Worm (Caenorhabditis elegans) whole organism, young adult: ENCODE results near the gene mtp-18.

ENCODE experiments used
- B0035.1 ChIP-seq: sonication (generic microtip); optimal IDR thresholded peaks from 2 replicates; lab custom pipeline; 2016; ENCODE audit warnings: missing genetic modification characterization, mild to moderate bottlenecking, missing compliant biosample characterization, missing genotype, missing genetic modification reagents
- B0336.3 ChIP-seq: fragments of 200-800 bp; sonication (Bioruptor generic); IDR thresholded peaks from 2 replicates; pipeline ENCODE4 v1.3.6; 2022; ENCODE audit warnings: missing genetic modification characterization, missing compliant biosample characterization
- F10E7.11 ChIP-seq: sonication (generic microtip); optimal IDR thresholded peaks from 2 replicates; lab custom pipeline; 2017; ENCODE audit warnings: mild to moderate bottlenecking, missing genetic modification characterization, moderate library complexity, missing compliant biosample characterization
- F57A8.1 ChIP-seq: fragments of 200-800 bp; sonication (Bioruptor generic); optimal IDR thresholded peaks from 2 replicates; lab custom pipeline; 2018; ENCODE audit warnings: mild to moderate bottlenecking, missing genetic modification characterization, moderate library complexity, missing compliant biosample characterization
- Y53G8AR.9 ChIP-seq: fragments of 200-800 bp; sonication (Bioruptor generic); conservative IDR thresholded peaks from 2 replicates; pipeline ENCODE4 v1.3.6; 2022; ENCODE audit warnings: missing genetic modification reagents, missing genetic modification characterization, missing compliant biosample characterization
- Y67H2A.10 ChIP-seq: fragments of 200-800 bp; sonication (Bioruptor generic); conservative IDR thresholded peaks from 2 replicates; pipeline ENCODE4 v1.3.6; 2022; ENCODE audit warnings: missing genetic modification reagents, missing genetic modification characterization, missing compliant biosample characterization
- Y79H2A.3 ChIP-seq: fragments of 200-800 bp; sonication (Bioruptor generic); conservative IDR thresholded peaks from 2 replicates; pipeline ENCODE4 v1.3.6; 2022; ENCODE audit warnings: missing genetic modification reagents, missing genetic modification characterization, missing compliant biosample characterization
- Y95B8A.8 ChIP-seq: fragments of 200-800 bp; sonication (Bioruptor generic); IDR thresholded peaks from 2 replicates; pipeline ENCODE4 v1.3.6; 2022; ENCODE audit warnings: missing genetic modification reagents, missing genetic modification characterization, missing compliant biosample characterization
- ZK185.1 ChIP-seq: sonication (generic microtip); optimal IDR thresholded peaks from 2 replicates; lab custom pipeline; 2016; ENCODE audit warnings: mild to moderate bottlenecking, missing genetic modification characterization, missing compliant biosample characterization; ENCODE audit not compliant: poor library complexity, severe bottlenecking
- atf-7 ChIP-seq: sonication (generic microtip); optimal IDR thresholded peaks from 2 replicates; lab custom pipeline; 2017; ENCODE audit warnings: mild to moderate bottlenecking, missing genetic modification characterization, missing compliant biosample characterization
- athp-1 ChIP-seq: sonication (generic microtip); optimal IDR thresholded peaks from 2 replicates; lab custom pipeline; 2017; ENCODE audit warnings: mild to moderate bottlenecking, missing genetic modification characterization, missing compliant biosample characterization
- bed-1 ChIP-seq: fragments of 200-800 bp; sonication (Bioruptor generic); IDR thresholded peaks from 2 replicates; pipeline ENCODE4 v1.3.6; 2022; ENCODE audit warnings: missing genetic modification reagents, missing genetic modification characterization, missing compliant biosample characterization
- bed-2 ChIP-seq: fragments of 200-800 bp; sonication (Bioruptor generic); IDR thresholded peaks from 2 replicates; pipeline ENCODE4 v1.3.6; 2022; ENCODE audit warnings: missing genetic modification reagents, missing genetic modification characterization, missing compliant biosample characterization
- cebp-1 ChIP-seq, 2 experiments: fragments of 200-800 bp in 1 of 2; sonication (Bioruptor generic) in 1 of 2; sonication (generic microtip) in 1 of 2; IDR thresholded peaks in 1 of 2; optimal IDR thresholded peaks in 1 of 2; 2 replicates each; pipeline versions ENCODE4 v1.3.6 to Lab custom; 2017 to 2022; ENCODE audit warnings: missing compliant biosample characterization in 2 of 2, missing genetic modification characterization in 2 of 2, mild to moderate bottlenecking in 1 of 2, missing genetic modification reagents in 1 of 2, moderate library complexity in 1 of 2
- cebp-2 ChIP-seq: fragments of 200-800 bp; sonication (Bioruptor generic); IDR thresholded peaks from 2 replicates; pipeline ENCODE4 v1.3.6; 2022; ENCODE audit warnings: missing genetic modification characterization, missing compliant biosample characterization
- ceh-58 ChIP-seq: fragments of 200-800 bp; sonication (Bioruptor generic); IDR thresholded peaks from 2 replicates; pipeline ENCODE4 v1.3.6; 2022; ENCODE audit warnings: missing genetic modification characterization, missing compliant biosample characterization
- die-1 ChIP-seq: sonication (generic microtip); optimal IDR thresholded peaks from 2 replicates; lab custom pipeline; 2016; ENCODE audit warnings: missing genotype, mild to moderate bottlenecking, missing genetic modification characterization, missing compliant biosample characterization
- efl-1 ChIP-seq: fragments of 150-350 bp; optimal IDR thresholded peaks from 2 replicates; lab custom pipeline; 2014; ENCODE audit warnings: missing biosample characterization, missing genetic modification reagents, missing genetic modification characterization
- gei-17 ChIP-seq: fragments of 200-800 bp; sonication (Bioruptor generic); optimal IDR thresholded peaks from 2 replicates; lab custom pipeline; 2018; ENCODE audit warnings: mild to moderate bottlenecking, missing genetic modification characterization, missing compliant biosample characterization
- hmg-1.2 ChIP-seq: fragments of 200-800 bp; sonication (Bioruptor generic); IDR thresholded peaks from 2 replicates; pipeline ENCODE4 v1.3.6; 2022; ENCODE audit warnings: missing genetic modification reagents, missing genetic modification characterization, missing compliant biosample characterization
- let-526 ChIP-seq: fragments of 200-800 bp; sonication (Bioruptor generic); IDR thresholded peaks from 2 replicates; pipeline ENCODE4 v1.3.6; 2022; ENCODE audit warnings: missing genetic modification reagents, missing genetic modification characterization, missing compliant biosample characterization
- let-607 ChIP-seq, 2 experiments: fragments of 200-800 bp in 1 of 2; sonication (Bioruptor generic) in 1 of 2; sonication (generic microtip) in 1 of 2; optimal IDR thresholded peaks; 2 replicates each; lab custom pipeline; 2016 to 2018; ENCODE audit warnings: mild to moderate bottlenecking in 2 of 2, missing compliant biosample characterization in 2 of 2, missing genetic modification characterization in 2 of 2, moderate library complexity in 2 of 2, missing genotype in 1 of 2
- lin-35 ChIP-seq, 3 experiments: fragments of 150-350 bp in 2 of 3; sonication (generic microtip) in 1 of 3; optimal IDR thresholded peaks; 2 replicates each; lab custom pipeline; 2014 to 2018; ENCODE audit warnings: missing biosample characterization in 3 of 3, missing genetic modification characterization in 3 of 3, missing genetic modification reagents in 3 of 3
- lin-40 ChIP-seq: sonication (generic microtip); optimal IDR thresholded peaks from 2 replicates; lab custom pipeline; 2016; ENCODE audit warnings: missing genetic modification characterization, mild to moderate bottlenecking, missing compliant biosample characterization, missing genotype, missing genetic modification reagents
- lsl-1 ChIP-seq: fragments of 200-800 bp; sonication (Bioruptor generic); optimal IDR thresholded peaks from 2 replicates; lab custom pipeline; 2018; ENCODE audit warnings: mild to moderate bottlenecking, missing genetic modification characterization, moderate library complexity, missing compliant biosample characterization
- mcd-1 ChIP-seq: fragments of 200-800 bp; sonication (Bioruptor generic); IDR thresholded peaks from 2 replicates; pipeline ENCODE4 v1.3.6; 2022; ENCODE audit warnings: missing genetic modification reagents, missing genetic modification characterization, missing compliant biosample characterization
- mes-4 ChIP-seq: sonication (generic microtip); optimal IDR thresholded peaks from 2 replicates; lab custom pipeline; 2016; ENCODE audit warnings: missing genotype, missing genetic modification characterization, missing compliant biosample characterization
- nfya-1 ChIP-seq: sonication (generic microtip); optimal IDR thresholded peaks from 2 replicates; lab custom pipeline; 2017; ENCODE audit warnings: antibody characterized with exemption, missing compliant biosample characterization, missing genetic modification characterization, borderline replicate concordance; ENCODE audit not compliant: insufficient read depth
- nfyb-1 ChIP-seq: fragments of 200-800 bp; sonication (Bioruptor generic); IDR thresholded peaks from 2 replicates; pipeline ENCODE4 v1.3.6; 2022; ENCODE audit warnings: missing genetic modification reagents, missing genetic modification characterization, missing compliant biosample characterization
- nhr-80 ChIP-seq: sonication (generic microtip); optimal IDR thresholded peaks from 2 replicates; lab custom pipeline; 2016; ENCODE audit warnings: missing genetic modification characterization, missing compliant biosample characterization
- pha-4 ChIP-seq: fragments of 150-350 bp; sonication (generic microtip); optimal IDR thresholded peaks from 2 replicates; lab custom pipeline; 2014; ENCODE audit warnings: missing biosample characterization, missing genetic modification reagents, missing genetic modification characterization
- rec-8 ChIP-seq, 2 experiments: sonication (generic microtip); optimal IDR thresholded peaks; 2 replicates each; lab custom pipeline; 2016; ENCODE audit warnings: mild to moderate bottlenecking in 2 of 2, missing genetic modification characterization in 2 of 2, missing genetic modification reagents in 2 of 2, missing genotype in 2 of 2, missing biosample characterization in 1 of 2, missing compliant biosample characterization in 1 of 2, moderate library complexity in 1 of 2
- rpc-1 ChIP-seq, 2 experiments: fragments of 150-350 bp in 1 of 2; sonication (generic microtip) in 1 of 2; optimal IDR thresholded peaks; 2 replicates each; lab custom pipeline; 2014 to 2018; ENCODE audit warnings: missing biosample characterization in 1 of 2, missing genetic modification characterization in 1 of 2, missing genetic modification reagents in 1 of 2, missing genotype in 1 of 2
- sea-2 ChIP-seq: fragments of 200-800 bp; sonication (Bioruptor generic); IDR thresholded peaks from 2 replicates; pipeline ENCODE4 v1.3.6; 2022; ENCODE audit warnings: missing genetic modification characterization, missing compliant biosample characterization
- snpc-3.4 ChIP-seq: sonication (generic microtip); optimal IDR thresholded peaks from 2 replicates; lab custom pipeline; 2017; ENCODE audit warnings: missing genetic modification characterization, mild to moderate bottlenecking, missing compliant biosample characterization, antibody characterized with exemption, moderate library complexity, missing genotype, missing genetic modification reagents
- somi-1 ChIP-seq: fragments of 200-800 bp; sonication (Bioruptor generic); optimal IDR thresholded peaks from 2 replicates; lab custom pipeline; 2018; ENCODE audit warnings: mild to moderate bottlenecking, missing genetic modification characterization, missing compliant biosample characterization
- sptf-2 ChIP-seq: fragments of 200-800 bp; sonication (Bioruptor generic); optimal IDR thresholded peaks from 2 replicates; lab custom pipeline; 2018; ENCODE audit warnings: mild to moderate bottlenecking, missing genetic modification characterization, missing compliant biosample characterization
- tbp1 ChIP-seq: fragments of 200-800 bp; sonication (Bioruptor generic); optimal IDR thresholded peaks from 2 replicates; lab custom pipeline; 2018; ENCODE audit warnings: mild to moderate bottlenecking, missing genetic modification characterization, missing compliant biosample characterization
- tbx-9 ChIP-seq: sonication (generic microtip); optimal IDR thresholded peaks from 2 replicates; lab custom pipeline; 2016; ENCODE audit warnings: borderline replicate concordance, missing genetic modification characterization, inconsistent platforms, missing compliant biosample characterization
- tlf-1 ChIP-seq: fragments of 200-800 bp; sonication (Bioruptor generic); optimal IDR thresholded peaks from 2 replicates; lab custom pipeline; 2018; ENCODE audit warnings: mild to moderate bottlenecking, missing genetic modification characterization, missing compliant biosample characterization
- xnd-1 ChIP-seq: sonication (generic microtip); optimal IDR thresholded peaks from 2 replicates; lab custom pipeline; 2016; ENCODE audit warnings: missing genotype, missing genetic modification reagents, missing genetic modification characterization, missing compliant biosample characterization
- zfh-2 ChIP-seq: fragments of 200-800 bp; sonication (Bioruptor generic); conservative IDR thresholded peaks from 2 replicates; pipeline ENCODE4 v1.3.6; 2022; ENCODE audit warnings: missing genetic modification reagents, missing genetic modification characterization, missing compliant biosample characterization
- ztf-22 ChIP-seq: fragments of 200-800 bp; sonication (Bioruptor generic); optimal IDR thresholded peaks from 2 replicates; lab custom pipeline; 2018; ENCODE audit warnings: mild to moderate bottlenecking, missing genetic modification characterization, moderate library complexity, missing compliant biosample characterization
- ztf-3 ChIP-seq: fragments of 200-800 bp; sonication (Bioruptor generic); optimal IDR thresholded peaks from 2 replicates; lab custom pipeline; 2018; ENCODE audit warnings: mild to moderate bottlenecking, missing genetic modification characterization, missing compliant biosample characterization

The mtp-18 gene

ce11 chrX:6250866-6251265 lies 44.7 kb upstream of the mtp-18 start:
- TF ChIP-seq B0035.1 (tag; lab: Kevin White, UChicago) (no peak), bed-2 (GFP tag; lab: Robert Waterston, UW) (no peak), lin-35 (GFP tag; optimal IDR thresholded peaks at IDR 0.05; lab: Kevin White, UChicago) (peak in 1 of 3 experiments; percentile 35), bed-1 (GFP tag; lab: Robert Waterston, UW) (no peak), ceh-58 (GFP tag; lab: Robert Waterston, UW) (no peak)
- TF ChIP-seq, all 124 proteins: peak for 1

ce11 chrX:6250272-6250752 lies 44.1 kb upstream of the mtp-18 start:
- no peak for TF ChIP-seq F57A8.1 (GFP tag; lab: Kevin White, UChicago)
- TF ChIP-seq athp-1 (tag; lab: Kevin White, UChicago): no peak
- TF ChIP-seq sptf-2 (GFP tag; lab: Kevin White, UChicago): no peak
- TF ChIP-seq cebp-1 (GFP tag; IDR thresholded peaks at IDR 0.05; lab: Robert Waterston, UW): no peak
- TF ChIP-seq cebp-1 (tag; optimal IDR thresholded peaks at IDR 0.05; lab: Kevin White, UChicago): peak; percentile 49
- no peak for TF ChIP-seq nfya-1 (tag; lab: Kevin White, UChicago)
- TF ChIP-seq lin-40: peak; percentile 16
- TF ChIP-seq Y53G8AR.9 (GFP tag; lab: Robert Waterston, UW): 0 out of 2 replicates have a peak, but pooled peaks have one; percentile 40
- no peak for TF ChIP-seq rpc-1 (optimal IDR thresholded peaks at IDR 0.05; lab: Kevin White, UChicago)
- no peak for TF ChIP-seq rpc-1 (tag; optimal IDR thresholded peaks at IDR 0.05; lab: Kevin White, UChicago)
- TF ChIP-seq ztf-22 (GFP tag; lab: Kevin White, UChicago): peak; percentile 28
- TF ChIP-seq B0035.1 (tag; lab: Kevin White, UChicago): no peak
- TF ChIP-seq Y79H2A.3 (GFP tag; lab: Robert Waterston, UW): no peak
- no peak for TF ChIP-seq tbp1 (GFP tag; lab: Kevin White, UChicago)
- TF ChIP-seq let-526: no peak
- peak; percentile 9 for TF ChIP-seq gei-17 (GFP tag; lab: Kevin White, UChicago)
- 0 out of 2 replicates have a peak, but pooled peaks have one; percentile 29 for TF ChIP-seq B0336.3
- TF ChIP-seq Y67H2A.10: no peak
- TF ChIP-seq mcd-1 (GFP tag; lab: Robert Waterston, UW): no peak
- peak; percentile 31; the same call in 1 of the 2 replicates for TF ChIP-seq hmg-1.2 (GFP tag; lab: Robert Waterston, UW)
- peak; percentile 84 for TF ChIP-seq nhr-80 (tag; lab: Kevin White, UChicago)
- no peak for TF ChIP-seq sea-2
- TF ChIP-seq F10E7.11 (tag; lab: Kevin White, UChicago): no peak
- TF ChIP-seq nfyb-1 (GFP tag; lab: Robert Waterston, UW): 0 out of 2 replicates have a peak, but pooled peaks have one; percentile 38
- TF ChIP-seq zfh-2 (GFP tag; lab: Robert Waterston, UW): 0 out of 2 replicates have a peak, but pooled peaks have one; percentile 33
- TF ChIP-seq xnd-1 (tag; lab: Kevin White, UChicago): no peak
- TF ChIP-seq let-607 (tag; optimal IDR thresholded peaks at IDR 0.05; lab: Kevin White, UChicago): no peak
- TF ChIP-seq die-1 (tag; lab: Kevin White, UChicago): no peak
- TF ChIP-seq efl-1 (GFP tag; lab: Kevin White, UChicago): no peak
- no peak for TF ChIP-seq tlf-1
- TF ChIP-seq mes-4 (tag; lab: Kevin White, UChicago): no peak
- no peak for TF ChIP-seq bed-1 (GFP tag; lab: Robert Waterston, UW)
- TF ChIP-seq snpc-3.4 (tag; lab: Kevin White, UChicago): no peak
- TF ChIP-seq atf-7 (tag; lab: Kevin White, UChicago): no peak
- TF ChIP-seq ceh-58 (GFP tag; lab: Robert Waterston, UW): no peak
- TF ChIP-seq tbx-9 (tag; lab: Kevin White, UChicago): no peak
- TF ChIP-seq pha-4 (tag; lab: Kevin White, UChicago): no peak
- TF ChIP-seq rec-8 (tag; optimal IDR thresholded peaks at IDR 0.05; lab: Kevin White, UChicago): no peak
- TF ChIP-seq somi-1 (GFP tag; lab: Kevin White, UChicago): no peak
- no peak for TF ChIP-seq Y95B8A.8
- TF ChIP-seq ztf-3: no peak
- no peak for TF ChIP-seq ZK185.1 (tag; lab: Kevin White, UChicago)
- TF ChIP-seq cebp-2 (GFP tag; lab: Robert Waterston, UW): no peak
- TF ChIP-seq bed-2 (GFP tag; lab: Robert Waterston, UW): no peak
- no peak for TF ChIP-seq lsl-1
